Worm (Caenorhabditis elegans): ENCODE results near the gene F53F1.3.
A peak's percentile ranks its signal among the peaks of the same experiment; 100 is the strongest.

F53F1.3 gene

DNA sequence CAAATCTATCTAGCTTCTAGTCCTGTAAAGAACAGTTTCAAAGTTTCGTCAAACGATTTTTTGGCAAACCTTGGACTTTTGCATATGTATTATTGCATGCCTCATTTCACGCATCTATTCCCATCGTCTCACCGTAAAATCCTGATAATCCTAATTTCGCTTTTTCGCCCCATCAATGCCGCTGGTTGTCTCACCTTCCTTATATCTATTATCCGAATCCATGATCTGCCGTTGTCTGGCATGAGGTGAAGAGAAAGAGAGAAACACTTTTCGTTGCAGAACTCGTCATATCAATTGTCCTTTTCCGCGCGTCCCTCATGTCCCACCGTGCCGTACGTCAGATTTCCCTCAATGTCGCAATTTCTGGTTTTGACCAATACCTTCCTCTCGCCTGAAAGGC, 6.5 kb downstream of the F53F1.3 start, which contains the start of gene cut-2:
Gene cut-2 (plus strand): TSS at position 365 of the 400 bp plus-strand sequence.
- no peak for TF ChIP-seq hlh-15 (tag; optimal IDR thresholded peaks at IDR 0.05)
- TF ChIP-seq dmd-4 (tag; optimal IDR thresholded peaks at IDR 0.05; ENCODE audit: borderline replicate concordance), result no peak
- TF ChIP-seq rnt-1 (tag; optimal IDR thresholded peaks at IDR 0.05), result peak; percentile 31
- no peak for TF ChIP-seq pag-3 (tag; optimal IDR thresholded peaks at IDR 0.05; ENCODE audit: borderline replicate concordance)

DNA sequence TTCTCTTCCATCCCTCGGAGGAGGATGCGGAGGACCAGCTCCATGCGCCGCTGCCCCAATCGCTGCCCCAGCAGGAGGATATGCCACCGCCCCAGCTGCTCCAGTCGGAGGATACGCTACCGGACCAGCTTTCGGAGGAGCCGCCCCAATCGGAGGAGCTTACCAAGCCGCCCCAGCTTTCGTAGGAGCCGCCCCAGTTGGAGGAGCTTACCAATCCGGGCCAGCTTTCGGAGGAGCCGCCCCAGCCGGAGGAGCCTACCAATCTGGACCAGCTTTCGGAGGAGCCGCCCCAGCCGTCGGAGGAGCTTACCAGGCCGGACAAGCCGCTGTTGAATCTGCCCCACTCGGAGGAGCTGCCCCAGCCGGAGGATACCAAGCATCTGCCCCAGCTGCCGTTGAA, 7.4 kb downstream of the F53F1.3 start:
- TF ChIP-seq unc-55 (GFP tag; optimal IDR thresholded peaks at IDR 0.05) (no peak), lin-11 (tag; optimal IDR thresholded peaks at IDR 0.05) (no peak), ceh-2 (tag; optimal IDR thresholded peaks at IDR 0.05) (no peak), ceh-14 (tag; optimal IDR thresholded peaks at IDR 0.05) (no peak), fkh-10 (GFP tag; optimal IDR thresholded peaks at IDR 0.05) (no peak), ttx-3 (tag; optimal IDR thresholded peaks at IDR 0.05) (no peak), unc-86 (tag; optimal IDR thresholded peaks at IDR 0.05) (no peak), fax-1 (tag; optimal IDR thresholded peaks at IDR 0.05) (no peak), K02D7.2 (tag; optimal IDR thresholded peaks at IDR 0.05) (peak; percentile 59), ztf-16 (tag; optimal IDR thresholded peaks at IDR 0.05) (no peak), hlh-30 (tag; optimal IDR thresholded peaks at IDR 0.05; ENCODE audit: insufficient read depth) (no peak), hlh-8 (tag; optimal IDR thresholded peaks at IDR 0.05) (no peak), hlh-6 (tag; optimal IDR thresholded peaks at IDR 0.05) (no peak), gmeb-2 (tag; optimal IDR thresholded peaks at IDR 0.05) (no peak), zip-5 (tag; optimal IDR thresholded peaks at IDR 0.05) (no peak), ceh-22 (tag; optimal IDR thresholded peaks at IDR 0.05) (no peak), pqm-1 (tag; optimal IDR thresholded peaks at IDR 0.05) (no peak), C38D4.7 (GFP tag; optimal IDR thresholded peaks at IDR 0.05) (no peak), syd-9 (tag; optimal IDR thresholded peaks at IDR 0.05) (no peak), nhr-232 (tag; optimal IDR thresholded peaks at IDR 0.05) (peak; percentile 21), eyg-1 (tag; optimal IDR thresholded peaks at IDR 0.05) (no peak), fkh-6 (tag; optimal IDR thresholded peaks at IDR 0.05) (peak; percentile 26), ceh-19 (GFP tag; optimal IDR thresholded peaks at IDR 0.05) (no peak), sox-2 (GFP tag; IDR thresholded peaks at IDR 0.05) (no peak), ahr-1 (tag; optimal IDR thresholded peaks at IDR 0.05) (no peak), T23F11.4 (GFP tag; optimal IDR thresholded peaks at IDR 0.05) (peak; percentile 73), ceh-30 (tag; optimal IDR thresholded peaks at IDR 0.05) (no peak), ceh-18 (tag; optimal IDR thresholded peaks at IDR 0.05) (no peak), che-1 (tag; optimal IDR thresholded peaks at IDR 0.05) (peak; percentile 35), madf-2 (tag; optimal IDR thresholded peaks at IDR 0.05) (no peak), hlh-13 (GFP tag; optimal IDR thresholded peaks at IDR 0.05) (no peak), lim-6 (tag; optimal IDR thresholded peaks at IDR 0.05) (no peak), pax-1 (tag; optimal IDR thresholded peaks at IDR 0.05) (no peak), sdc-2 (tag; optimal IDR thresholded peaks at IDR 0.05) (peak; percentile 12), C08G9.2 (tag; optimal IDR thresholded peaks at IDR 0.05) (no peak), mec-3 (tag; optimal IDR thresholded peaks at IDR 0.05; ENCODE audit: borderline replicate concordance) (no peak), ets-4 (tag; optimal IDR thresholded peaks at IDR 0.05) (no peak), dve-1 (tag; optimal IDR thresholded peaks at IDR 0.05) (no peak), elt-2 (tag; optimal IDR thresholded peaks at IDR 0.05) (no peak), K09A11.1 (tag; optimal IDR thresholded peaks at IDR 0.05; ENCODE audit: insufficient read depth) (no peak), pat-9 (tag; optimal IDR thresholded peaks at IDR 0.05) (no peak), ceh-48 (tag; optimal IDR thresholded peaks at IDR 0.05) (no peak)
